Fruit fly (Drosophila melanogaster) whole organism: ENCODE data around the gene CG17359.
A peak's percentile ranks its signal among the peaks of the same experiment; 100 is the strongest.

Experiments
- CG8478 ChIP-seq: fragments of >200 bp; optimal IDR thresholded peaks from 2 replicates; lab custom pipeline; 2018; ENCODE audit warnings: inconsistent platforms
- Dll ChIP-seq: fragments of >200 bp; optimal IDR thresholded peaks from 2 replicates; lab custom pipeline; 2017
- EcR ChIP-seq, 2 experiments: fragments of >200 bp; optimal IDR thresholded peaks; 2 replicates each; lab custom pipeline; 2017; ENCODE audit warnings: missing biosample characterization in 2 of 2, missing genetic modification characterization in 2 of 2, missing genetic modification reagents in 2 of 2
- pan ChIP-seq: fragments of >200 bp; optimal IDR thresholded peaks from 2 replicates; lab custom pipeline; 2017
- psq ChIP-seq: fragments of >200 bp; optimal IDR thresholded peaks from 2 replicates; lab custom pipeline; 2017
- usp ChIP-seq: fragments of >200 bp; optimal IDR thresholded peaks from 2 replicates; lab custom pipeline; 2017; ENCODE audit warnings: missing biosample characterization, missing genetic modification characterization, mixed read lengths

CG17359 gene

dm6 chr3L:13999204-13999603, at the start of gene CG17359:
Gene CG17359 (minus strand): TSS chr3L:13999251.
- TF ChIP-seq Dll = no peak
- no peak for TF ChIP-seq psq (lab: Kevin White, UChicago)
- no peak for TF ChIP-seq usp (GFP tag; lab: Kevin White, UChicago)
- TF ChIP-seq CG8478 (lab: Kevin White, UChicago) = no peak
- no peak for TF ChIP-seq pan

- TF ChIP-seq pan (no peak), psq (lab: Kevin White, UChicago) (no peak), usp (GFP tag; lab: Kevin White, UChicago) (no peak), EcR (GFP tag; optimal IDR thresholded peaks at IDR 0.05; lab: Kevin White, UChicago) (no peak), Dll (peak; percentile 71), CG8478 (lab: Kevin White, UChicago) (no peak)
Measured at dm6 chr3L:14037655-14038644, 38.9 kb upstream of the CG17359 start.

- TF ChIP-seq EcR (GFP tag; optimal IDR thresholded peaks at IDR 0.05; lab: Kevin White, UChicago) = no peak
- TF ChIP-seq Dll = no peak
- TF ChIP-seq CG8478 (lab: Kevin White, UChicago) = no peak
Measured at dm6 chr3L:14036867-14037313, 37.8 kb upstream of the CG17359 start, which contains the start of gene Hsp110. Gene Hsp110 (plus strand): TSS chr3L:14037019.

dm6 chr3L:14034476-14034875, 35.4 kb upstream of the CG17359 start, which contains the start of gene CG6661:
Gene CG6661 (plus strand): TSS chr3L:14034776.
- TF ChIP-seq pan (no peak), usp (GFP tag; lab: Kevin White, UChicago) (no peak), Dll (no peak), CG8478 (lab: Kevin White, UChicago) (no peak), EcR (GFP tag; optimal IDR thresholded peaks at IDR 0.05; lab: Kevin White, UChicago) (no peak), psq (lab: Kevin White, UChicago) (no peak)

dm6 chr3L:14031171-14032126, 32.4 kb upstream of the CG17359 start, which contains the start of the genes CG6650 and endos:
Gene CG6650 (plus strand): TSS chr3L:14031450.
Gene endos (minus strand): TSS chr3L:14031706.
- TF ChIP-seq psq (lab: Kevin White, UChicago) (no peak), usp (GFP tag; lab: Kevin White, UChicago) (no peak)

- peak; percentile 28 for TF ChIP-seq Dll
- no peak for TF ChIP-seq CG8478 (lab: Kevin White, UChicago)
Measured at dm6 chr3L:14028485-14029384, 29.7 kb upstream of the CG17359 start, which contains the start of gene Ptip. Gene Ptip (minus strand): TSS chr3L:14029121.

- no peak for TF ChIP-seq pan
- no peak for TF ChIP-seq psq (lab: Kevin White, UChicago)
- no peak for TF ChIP-seq usp (GFP tag; lab: Kevin White, UChicago)
- no peak for TF ChIP-seq EcR (GFP tag; optimal IDR thresholded peaks at IDR 0.05; lab: Kevin White, UChicago)
- TF ChIP-seq CG8478 (lab: Kevin White, UChicago) = no peak
- TF ChIP-seq Dll = no peak
Measured at dm6 chr3L:14027549-14027948, 28.5 kb upstream of the CG17359 start.

- TF ChIP-seq usp (GFP tag; lab: Kevin White, UChicago) = no peak
Measured at dm6 chr3L:14025736-14026135, 26.7 kb upstream of the CG17359 start.

- TF ChIP-seq pan = no peak
- no peak for TF ChIP-seq Dll
- no peak for TF ChIP-seq CG8478 (lab: Kevin White, UChicago)
- TF ChIP-seq EcR (GFP tag; optimal IDR thresholded peaks at IDR 0.05; lab: Kevin White, UChicago) = no peak
- TF ChIP-seq psq (lab: Kevin White, UChicago) = no peak
- TF ChIP-seq usp (GFP tag; lab: Kevin White, UChicago) = no peak
Measured at dm6 chr3L:14006704-14007126, 7.7 kb upstream of the CG17359 start.

- TF ChIP-seq psq (lab: Kevin White, UChicago) = no peak
Measured at dm6 chr3L:14005627-14006287, 6.7 kb upstream of the CG17359 start.

dm6 chr3L:14004963-14005458, 6.0 kb upstream of the CG17359 start:
- TF ChIP-seq CG8478 (lab: Kevin White, UChicago) = peak; percentile 39
- TF ChIP-seq Dll = no peak
- no peak for TF ChIP-seq psq (lab: Kevin White, UChicago)
- no peak for TF ChIP-seq EcR (GFP tag; optimal IDR thresholded peaks at IDR 0.05; lab: Kevin White, UChicago)
